Fruit fly (Drosophila melanogaster) whole organism, embryonic: ENCODE measurements around the gene CG13408.

Source experiments
- BEAF-32 ChIP-seq: fragments of 200-800 bp; sonication (Bioruptor generic); optimal IDR thresholded peaks from 3 replicates; lab custom pipeline; 2017; ENCODE audit warnings: missing biosample characterization, missing genetic modification characterization, mild to moderate bottlenecking, moderate library complexity, missing genetic modification reagents
- Bgb ChIP-seq: fragments of 200-800 bp; sonication (Bioruptor generic); IDR thresholded peaks from 2 replicates; pipeline ENCODE4 v1.3.6; 2022; ENCODE audit warnings: missing biosample characterization, missing genetic modification characterization; ENCODE audit not compliant: partially characterized antibody
- Blimp-1 ChIP-seq: fragments of 200-800 bp; sonication (Bioruptor generic); optimal IDR thresholded peaks from 3 replicates; lab custom pipeline; 2018; ENCODE audit warnings: missing biosample characterization, missing genetic modification characterization, mild to moderate bottlenecking, moderate library complexity, missing genetic modification reagents
- BtbVII ChIP-seq: fragments of 200-800 bp; sonication (Bioruptor generic); optimal IDR thresholded peaks from 3 replicates; lab custom pipeline; 2017; ENCODE audit warnings: missing biosample characterization, mild to moderate bottlenecking, missing genetic modification characterization
- CG10431 ChIP-seq: fragments of 200-800 bp; sonication (Bioruptor generic); optimal IDR thresholded peaks from 3 replicates; lab custom pipeline; 2018; ENCODE audit warnings: missing biosample characterization, mild to moderate bottlenecking, missing genetic modification characterization
- CG12299 ChIP-seq: fragments of 200-800 bp; sonication (Bioruptor generic); optimal IDR thresholded peaks from 2 replicates; lab custom pipeline; 2018; ENCODE audit warnings: missing biosample characterization, mild to moderate bottlenecking, missing genetic modification characterization
- CG14014 ChIP-seq: fragments of 200-800 bp; sonication (Bioruptor generic); IDR thresholded peaks from 2 replicates; pipeline ENCODE4 v1.3.6; 2022; ENCODE audit warnings: missing biosample characterization, missing genetic modification characterization
- CG15011 ChIP-seq: fragments of 200-800 bp; sonication (Bioruptor generic); optimal IDR thresholded peaks from 3 replicates; lab custom pipeline; 2018; ENCODE audit warnings: missing biosample characterization, mild to moderate bottlenecking, missing genetic modification characterization
- CG15269 ChIP-seq: fragments of 200-800 bp; sonication (Bioruptor generic); optimal IDR thresholded peaks from 2 replicates; lab custom pipeline; 2018; ENCODE audit warnings: missing biosample characterization, mild to moderate bottlenecking, missing genetic modification characterization, moderate library complexity
- CG1603 ChIP-seq: fragments of 200-800 bp; sonication (Bioruptor generic); optimal IDR thresholded peaks from 2 replicates; lab custom pipeline; 2019; ENCODE audit warnings: missing biosample characterization, mild to moderate bottlenecking, missing genetic modification characterization, moderate library complexity
- CG18011 ChIP-seq: fragments of 200-800 bp; sonication (Bioruptor generic); optimal IDR thresholded peaks from 2 replicates; lab custom pipeline; 2017; ENCODE audit warnings: missing biosample characterization, missing genetic modification characterization, mild to moderate bottlenecking, moderate library complexity, missing genotype
- CG18476 ChIP-seq: fragments of 200-800 bp; sonication (Bioruptor generic); optimal IDR thresholded peaks from 2 replicates; lab custom pipeline; 2016; ENCODE audit warnings: missing biosample characterization, mild to moderate bottlenecking, missing genetic modification characterization
- CG7372 ChIP-seq: fragments of 200-800 bp; sonication (Bioruptor generic); IDR thresholded peaks from 2 replicates; pipeline ENCODE4 v1.3.6; 2022; ENCODE audit warnings: missing biosample characterization, missing genetic modification characterization
- CG7987 ChIP-seq: fragments of 200-800 bp; sonication (Bioruptor generic); optimal IDR thresholded peaks from 2 replicates; lab custom pipeline; 2018; ENCODE audit warnings: missing biosample characterization, mild to moderate bottlenecking, missing genetic modification characterization, moderate library complexity
- CG8388 ChIP-seq: fragments of 200-800 bp; sonication (Bioruptor generic); optimal IDR thresholded peaks from 2 replicates; lab custom pipeline; 2019; ENCODE audit warnings: missing biosample characterization, mild to moderate bottlenecking, missing genetic modification characterization, moderate library complexity
- Camta ChIP-seq: fragments of 200-800 bp; sonication (Bioruptor generic); optimal IDR thresholded peaks from 2 replicates; lab custom pipeline; 2016; ENCODE audit warnings: missing biosample characterization, missing genetic modification characterization
- Chrac-16 ChIP-seq: fragments of 200-800 bp; sonication (Bioruptor generic); optimal IDR thresholded peaks from 3 replicates; lab custom pipeline; 2016; ENCODE audit warnings: missing biosample characterization, missing genetic modification characterization
- CkIIα-i1 ChIP-seq: fragments of 200-800 bp; sonication (Bioruptor generic); IDR thresholded peaks from 2 replicates; pipeline ENCODE4 v1.3.6; 2022; ENCODE audit warnings: missing biosample characterization, missing genetic modification characterization
- CrebB ChIP-seq: fragments of 200-800 bp; sonication (Bioruptor generic); optimal IDR thresholded peaks from 3 replicates; lab custom pipeline; 2018; ENCODE audit warnings: missing biosample characterization, mild to moderate bottlenecking, missing genetic modification characterization
- Deaf1 ChIP-seq: fragments of 200-800 bp; optimal IDR thresholded peaks from 3 replicates; lab custom pipeline; 2019; ENCODE audit warnings: missing biosample characterization, mild to moderate bottlenecking, missing genetic modification characterization, moderate library complexity
- Dfd ChIP-seq, 2 experiments: fragments of >200 bp; optimal IDR thresholded peaks; 2 replicates each; lab custom pipeline; 2017; ENCODE audit warnings: missing biosample characterization in 2 of 2, missing genetic modification characterization in 2 of 2
- Dip2 ChIP-seq: fragments of 200-800 bp; sonication (Bioruptor generic); IDR thresholded peaks from 2 replicates; pipeline ENCODE4 v1.3.6; 2022; ENCODE audit warnings: missing biosample characterization, missing genetic modification characterization
- E2f2 ChIP-seq: fragments of 200-800 bp; sonication (Bioruptor generic); IDR thresholded peaks from 2 replicates; pipeline ENCODE4 v1.3.6; 2022; ENCODE audit warnings: missing biosample characterization, missing genetic modification characterization
- Fer2 ChIP-seq: fragments of 200-800 bp; sonication (Bioruptor generic); optimal IDR thresholded peaks from 2 replicates; lab custom pipeline; 2018; ENCODE audit warnings: missing biosample characterization, mild to moderate bottlenecking, missing genetic modification characterization, moderate library complexity
- HLH4C ChIP-seq: fragments of 200-800 bp; sonication (Bioruptor generic); IDR thresholded peaks from 3 replicates; pipeline ENCODE4 v1.3.6; 2022; ENCODE audit warnings: missing biosample characterization, missing genetic modification characterization; ENCODE audit not compliant: partially characterized antibody
- Hey ChIP-seq: fragments of 200-800 bp; sonication (Bioruptor generic); optimal IDR thresholded peaks from 3 replicates; lab custom pipeline; 2018; ENCODE audit warnings: missing biosample characterization, mild to moderate bottlenecking, missing genetic modification characterization
- Hr3 ChIP-seq: fragments of 200-800 bp; sonication (Bioruptor generic); optimal IDR thresholded peaks from 3 replicates; lab custom pipeline; 2016; ENCODE audit warnings: missing biosample characterization, missing genetic modification characterization
- MESR4 ChIP-seq: fragments of 200-800 bp; sonication (Bioruptor generic); optimal IDR thresholded peaks from 2 replicates; lab custom pipeline; 2018; ENCODE audit warnings: missing biosample characterization, mild to moderate bottlenecking, missing genetic modification characterization, moderate library complexity
- Opbp ChIP-seq: fragments of 200-800 bp; sonication (Bioruptor generic); IDR thresholded peaks from 3 replicates; pipeline ENCODE4 v1.3.6; 2022; ENCODE audit warnings: missing biosample characterization, missing genetic modification characterization; ENCODE audit not compliant: partially characterized antibody
- Side ChIP-seq: fragments of 200-800 bp; sonication (Bioruptor generic); optimal IDR thresholded peaks from 2 replicates; lab custom pipeline; 2016; ENCODE audit warnings: missing biosample characterization, missing genetic modification characterization
- Six4 ChIP-seq: fragments of 200-800 bp; sonication (Bioruptor generic); optimal IDR thresholded peaks from 2 replicates; lab custom pipeline; 2016; ENCODE audit warnings: missing biosample characterization, missing genetic modification characterization
- Xbp1 ChIP-seq: fragments of 200-800 bp; sonication (Bioruptor generic); optimal IDR thresholded peaks from 3 replicates; lab custom pipeline; 2016; ENCODE audit warnings: missing biosample characterization, mild to moderate bottlenecking, missing genetic modification characterization
- Xrp1 ChIP-seq: fragments of 200-800 bp; sonication (Bioruptor generic); IDR thresholded peaks from 2 replicates; pipeline ENCODE4 v1.3.6; 2022; ENCODE audit warnings: missing biosample characterization, missing genetic modification characterization
- ab ChIP-seq: fragments of 200-800 bp; sonication (Bioruptor generic); optimal IDR thresholded peaks from 2 replicates; lab custom pipeline; 2016; ENCODE audit warnings: missing biosample characterization, missing genetic modification characterization
- bigmax ChIP-seq: fragments of 200-800 bp; sonication (Bioruptor generic); optimal IDR thresholded peaks from 2 replicates; lab custom pipeline; 2018; ENCODE audit warnings: missing biosample characterization, mild to moderate bottlenecking, missing genetic modification characterization
- dmrt99B ChIP-seq: fragments of 200-800 bp; sonication (Bioruptor generic); optimal IDR thresholded peaks from 2 replicates; lab custom pipeline; 2018; ENCODE audit warnings: missing biosample characterization, mild to moderate bottlenecking, missing genetic modification characterization, moderate library complexity
- fd3F ChIP-seq: fragments of 200-800 bp; sonication (Bioruptor generic); optimal IDR thresholded peaks from 2 replicates; lab custom pipeline; 2018; ENCODE audit warnings: missing biosample characterization, mild to moderate bottlenecking, missing genetic modification characterization, moderate library complexity
- grn ChIP-seq: fragments of 200-800 bp; sonication (Bioruptor generic); optimal IDR thresholded peaks from 3 replicates; lab custom pipeline; 2017; ENCODE audit warnings: missing biosample characterization, missing genetic modification characterization
- lilli ChIP-seq: fragments of 200-800 bp; sonication (Bioruptor generic); optimal IDR thresholded peaks from 3 replicates; lab custom pipeline; 2016; ENCODE audit warnings: missing biosample characterization, missing genetic modification characterization
- lov ChIP-seq, 2 experiments: fragments of 200-800 bp in 1 of 2; fragments of >200 bp in 1 of 2; sonication (Bioruptor generic) in 1 of 2; IDR thresholded peaks in 1 of 2; optimal IDR thresholded peaks in 1 of 2; 2 replicates in 1 of 2; 3 replicates in 1 of 2; pipeline versions ENCODE4 v1.3.6 to Lab custom; 2017 to 2022; ENCODE audit warnings: missing biosample characterization in 1 of 2, missing genetic modification characterization in 1 of 2
- maf-S ChIP-seq: fragments of 200-800 bp; sonication (Bioruptor generic); optimal IDR thresholded peaks from 2 replicates; lab custom pipeline; 2016; ENCODE audit warnings: missing biosample characterization, missing genetic modification characterization
- mirr ChIP-seq: fragments of 200-800 bp; sonication (Bioruptor generic); optimal IDR thresholded peaks from 3 replicates; lab custom pipeline; 2018; ENCODE audit warnings: missing biosample characterization, mild to moderate bottlenecking, missing genetic modification characterization
- otp ChIP-seq: fragments of 200-800 bp; sonication (Bioruptor generic); IDR thresholded peaks from 3 replicates; pipeline ENCODE4, ENCODE4 v1.3.6; 2022; ENCODE audit warnings: missing biosample characterization, missing genetic modification characterization
- psq ChIP-seq: fragments of 200-800 bp; sonication (Bioruptor generic); optimal IDR thresholded peaks from 2 replicates; lab custom pipeline; 2017; ENCODE audit warnings: missing biosample characterization, missing genetic modification characterization
- rib ChIP-seq: fragments of 200-800 bp; sonication (Bioruptor generic); IDR thresholded peaks from 2 replicates; pipeline ENCODE4 v1.3.6; 2022; ENCODE audit warnings: missing biosample characterization, missing genetic modification characterization
- row ChIP-seq: fragments of 200-800 bp; sonication (Bioruptor generic); IDR thresholded peaks from 3 replicates; pipeline ENCODE4 v1.3.6; 2022; ENCODE audit warnings: missing biosample characterization, missing genetic modification characterization
- seq ChIP-seq: fragments of 200-800 bp; sonication (Bioruptor generic); IDR thresholded peaks from 2 replicates; pipeline ENCODE4 v1.3.6; 2022; ENCODE audit warnings: missing biosample characterization, missing genetic modification characterization
- slp2 ChIP-seq: fragments of 200-800 bp; sonication (Bioruptor generic); optimal IDR thresholded peaks from 2 replicates; lab custom pipeline; 2016; ENCODE audit warnings: missing biosample characterization, missing genetic modification characterization
- tna ChIP-seq: fragments of 200-800 bp; sonication (Bioruptor generic); IDR thresholded peaks from 2 replicates; pipeline ENCODE4 v1.3.6; 2022; ENCODE audit warnings: missing biosample characterization, missing genetic modification characterization; ENCODE audit not compliant: partially characterized antibody
- ttk ChIP-seq: fragments of 200-800 bp; sonication (Bioruptor generic); IDR thresholded peaks from 2 replicates; pipeline ENCODE4 v2.1.2; 2022; ENCODE audit warnings: missing biosample characterization, missing genetic modification characterization
- twi ChIP-seq: fragments of 200-800 bp; optimal IDR thresholded peaks from 2 replicates; lab custom pipeline; 2019; ENCODE audit warnings: missing biosample characterization, mild to moderate bottlenecking, missing genetic modification characterization, moderate library complexity

The CG13408 gene

dm6 chr3R:22035552-22035951 lies 44.6 kb upstream of the CG13408 start (continued):
- peak; percentile 78 for TF ChIP-seq HLH4C
- TF ChIP-seq CG18476 (GFP tag; lab: Kevin White, UChicago) = no peak
- TF ChIP-seq Side (GFP tag; lab: Kevin White, UChicago) = no peak
- TF ChIP-seq E2f2 (GFP tag; lab: Robert Waterston, UW) = peak; percentile 77
- no peak for TF ChIP-seq rib (GFP tag; lab: Robert Waterston, UW)
- TF ChIP-seq CG12299 = no peak
- TF ChIP-seq Opbp (GFP tag; lab: Robert Waterston, UW) = peak; percentile 82
- no peak for TF ChIP-seq CG8388
- TF ChIP-seq fd3F (GFP tag; lab: Kevin White, UChicago) = no peak
- no peak for TF ChIP-seq seq (GFP tag; lab: Robert Waterston, UW)
- TF ChIP-seq Xrp1 (GFP tag; lab: Robert Waterston, UW) = no peak
- TF ChIP-seq maf-S (GFP tag; lab: Kevin White, UChicago) = no peak
- no peak for TF ChIP-seq Hey
- no peak for TF ChIP-seq ab
- TF ChIP-seq bigmax (GFP tag; lab: Kevin White, UChicago) = no peak
- peak; percentile 12; the same call in 1 of the 3 replicates for TF ChIP-seq row
- no peak for TF ChIP-seq Blimp-1
- TF ChIP-seq psq (GFP tag; lab: Kevin White, UChicago) = no peak
- TF ChIP-seq Dfd (GFP tag; optimal IDR thresholded peaks at IDR 0.05; lab: Kevin White, UChicago) = no peak
- no peak for TF ChIP-seq CG7987
- no peak for TF ChIP-seq Deaf1 (tag; lab: Kevin White, UChicago)
- TF ChIP-seq Six4 = no peak
- no peak for TF ChIP-seq CG7372
- TF ChIP-seq CrebB (tag; lab: Kevin White, UChicago) = no peak
- TF ChIP-seq CG1603 (tag; lab: Kevin White, UChicago) = no peak
- no peak for TF ChIP-seq CG10431
- no peak for TF ChIP-seq Camta (GFP tag; lab: Kevin White, UChicago)
- no peak for TF ChIP-seq mirr
- TF ChIP-seq dmrt99B = no peak
- TF ChIP-seq CG14014 (GFP tag; lab: Robert Waterston, UW) = no peak
- TF ChIP-seq otp (GFP tag; lab: Robert Waterston, UW) = no peak
- no peak for TF ChIP-seq CkIIα-i1 (GFP tag; lab: Robert Waterston, UW)
- no peak for TF ChIP-seq Dip2 (GFP tag; lab: Robert Waterston, UW)
- TF ChIP-seq BEAF-32 = peak; percentile 75
- no peak for TF ChIP-seq lilli (GFP tag; lab: Kevin White, UChicago)
- no peak for TF ChIP-seq lov (optimal IDR thresholded peaks at IDR 0.05; lab: Kevin White, UChicago)
- TF ChIP-seq lov (GFP tag; IDR thresholded peaks at IDR 0.05; lab: Robert Waterston, UW) = no peak
- TF ChIP-seq Xbp1 (GFP tag; lab: Kevin White, UChicago) = no peak
- TF ChIP-seq CG15011 = no peak
- TF ChIP-seq tna = peak; percentile 71
- TF ChIP-seq twi (tag; lab: Kevin White, UChicago) = no peak
- TF ChIP-seq BtbVII = no peak
- TF ChIP-seq ttk (GFP tag; lab: Robert Waterston, UW) = no peak
- no peak for TF ChIP-seq slp2
- TF ChIP-seq CG18011 (GFP tag; lab: Kevin White, UChicago) = no peak
- TF ChIP-seq Fer2 (tag; lab: Kevin White, UChicago) = no peak
- TF ChIP-seq Bgb (GFP tag; lab: Robert Waterston, UW) = peak; percentile 85
- TF ChIP-seq CG15269 (tag; lab: Kevin White, UChicago) = no peak
- no peak for TF ChIP-seq Chrac-16 (GFP tag; lab: Kevin White, UChicago)
- TF ChIP-seq MESR4 (GFP tag; lab: Kevin White, UChicago) = peak; percentile 35
- TF ChIP-seq grn (GFP tag; lab: Kevin White, UChicago) = no peak
- no peak for TF ChIP-seq Hr3 (GFP tag; lab: Kevin White, UChicago)
